Fruit fly (Drosophila melanogaster): Measurements from ENCODE around the gene CG31668.

CG31668 gene

dm6 chr2L:2164520-2165237, 41.3 kb downstream of the CG31668 start (continued):
- peak; percentile 76 for TF ChIP-seq Ets65A (GFP tag)
- peak; percentile 66 for TF ChIP-seq tin (GFP tag; optimal IDR thresholded peaks at IDR 0.05)
- TF ChIP-seq abd-A (tag; optimal IDR thresholded peaks at IDR 0.05), result no peak
- peak; percentile 63; the same call in 1 of the 2 replicates for TF ChIP-seq peb (GFP tag; IDR thresholded peaks at IDR 0.05)
- TF ChIP-seq pnt (GFP tag; optimal IDR thresholded peaks at IDR 0.05), result peak; percentile 65
- TF ChIP-seq sna (GFP tag; IDR thresholded peaks at IDR 0.05; ENCODE audit: partially characterized antibody), result no peak
- no peak for TF ChIP-seq TFAM (GFP tag; optimal IDR thresholded peaks at IDR 0.05)
- TF ChIP-seq CG13775 (GFP tag; optimal IDR thresholded peaks at IDR 0.05), result peak; percentile 71
- TF ChIP-seq dm (GFP tag; optimal IDR thresholded peaks at IDR 0.05), result peak; percentile 71
- TF ChIP-seq sens-2 (GFP tag; IDR thresholded peaks at IDR 0.05), result peak; percentile 45; the same call in 1 of the 2 replicates
- TF ChIP-seq CG14441 (GFP tag; IDR thresholded peaks at IDR 0.05), result no peak
- TF ChIP-seq sr (GFP tag; IDR thresholded peaks at IDR 0.05), result no peak
- TF ChIP-seq cato (GFP tag; optimal IDR thresholded peaks at IDR 0.05; ENCODE audit: borderline replicate concordance), result peak; percentile 9
- TF ChIP-seq CG10543 (GFP tag; optimal IDR thresholded peaks at IDR 0.05), result no peak
- no peak for TF ChIP-seq gsb (GFP tag; IDR thresholded peaks at IDR 0.05)
- 0 out of 3 replicates have a peak, but pooled peaks have one; percentile 13 for TF ChIP-seq ci (GFP tag; IDR thresholded peaks at IDR 0.05)
- TF ChIP-seq Taf1 (GFP tag; IDR thresholded peaks at IDR 0.05), result no peak
- TF ChIP-seq eyg (GFP tag; optimal IDR thresholded peaks at IDR 0.05), result no peak
- TF ChIP-seq C15 (GFP tag; IDR thresholded peaks at IDR 0.05), result no peak
- no peak for TF ChIP-seq cas (GFP tag; IDR thresholded peaks at IDR 0.05)
- TF ChIP-seq CoRest (tag; optimal IDR thresholded peaks at IDR 0.05), result peak; percentile 63
- TF ChIP-seq sc (optimal IDR thresholded peaks at IDR 0.05), result no peak
- peak; percentile 29 for TF ChIP-seq sc (GFP tag; optimal IDR thresholded peaks at IDR 0.05)
- TF ChIP-seq pb (GFP tag; optimal IDR thresholded peaks at IDR 0.05), result peak; percentile 42
- TF ChIP-seq zen (tag; optimal IDR thresholded peaks at IDR 0.05), result peak; percentile 96
- TF ChIP-seq CG4617 (GFP tag; optimal IDR thresholded peaks at IDR 0.05; ENCODE audit: borderline replicate concordance), result peak; percentile 5
- TF ChIP-seq CHES-1-like (GFP tag; optimal IDR thresholded peaks at IDR 0.05), result peak; percentile 21
- TF ChIP-seq usp (GFP tag; optimal IDR thresholded peaks at IDR 0.05), result no peak
- peak; percentile 53 for TF ChIP-seq CG8290 (GFP tag; optimal IDR thresholded peaks at IDR 0.05)
- TF ChIP-seq CG8290 (tag; optimal IDR thresholded peaks at IDR 0.05), result peak; percentile 19 to 31
- peak; percentile 74 for TF ChIP-seq CG12391 (tag; optimal IDR thresholded peaks at IDR 0.05)
- no peak for TF ChIP-seq CG2889 (GFP tag; IDR thresholded peaks at IDR 0.05)
- no peak for TF ChIP-seq NK7.1 (GFP tag; optimal IDR thresholded peaks at IDR 0.05)
- TF ChIP-seq CG3847 (GFP tag; IDR thresholded peaks at IDR 0.05), result peak; percentile 11; the same call in 1 of the 2 replicates
- TF ChIP-seq CG9437 (GFP tag; optimal IDR thresholded peaks at IDR 0.05), result peak; percentile 9
- peak; percentile 42 for TF ChIP-seq grn (GFP tag; optimal IDR thresholded peaks at IDR 0.05)
- peak; percentile 77 for TF ChIP-seq CG16815 (GFP tag; optimal IDR thresholded peaks at IDR 0.05)
- TF ChIP-seq CG13123 (GFP tag; optimal IDR thresholded peaks at IDR 0.05), result peak; percentile 34
- no peak for TF ChIP-seq slou (GFP tag; optimal IDR thresholded peaks at IDR 0.05)
- peak; percentile 47 for TF ChIP-seq CG18476 (GFP tag; optimal IDR thresholded peaks at IDR 0.05)
- TF ChIP-seq Bdp1 (GFP tag; optimal IDR thresholded peaks at IDR 0.05), result peak; percentile 29
- 0 out of 3 replicates have a peak, but pooled peaks have one; percentile 55 for TF ChIP-seq so (GFP tag; IDR thresholded peaks at IDR 0.05)
- peak; percentile 44 for TF ChIP-seq CG12942 (GFP tag; optimal IDR thresholded peaks at IDR 0.05)
- TF ChIP-seq dan (GFP tag; IDR thresholded peaks at IDR 0.05), result peak; percentile 86
- no peak for TF ChIP-seq CG7928 (GFP tag; optimal IDR thresholded peaks at IDR 0.05)
- no peak for TF ChIP-seq Dip2 (GFP tag; IDR thresholded peaks at IDR 0.05)
- peak; percentile 79 for TF ChIP-seq CG3065 (GFP tag; optimal IDR thresholded peaks at IDR 0.05)
- peak; percentile 15 for TF ChIP-seq CG4707 (GFP tag; optimal IDR thresholded peaks at IDR 0.05)
- TF ChIP-seq repo (GFP tag; optimal IDR thresholded peaks at IDR 0.05), result peak; percentile 26
- TF ChIP-seq CG18262 (tag; optimal IDR thresholded peaks at IDR 0.05), result peak; percentile 88
- TF ChIP-seq CG10209 (GFP tag; optimal IDR thresholded peaks at IDR 0.05), result peak; percentile 56
